Fruit fly (Drosophila melanogaster) whole organism, adult: ENCODE measurements around the gene CG15472.

ENCODE experiments used
- CG11617 ChIP-seq: fragments of 200-800 bp; sonication (Bioruptor generic); optimal IDR thresholded peaks from 2 replicates; lab custom pipeline; 2017; ENCODE audit warnings: mild to moderate bottlenecking, missing biosample characterization, missing genetic modification reagents, missing genetic modification characterization
- CG12768 ChIP-seq: fragments of 200-800 bp; sonication (Bioruptor generic); optimal IDR thresholded peaks from 2 replicates; lab custom pipeline; 2017; ENCODE audit warnings: missing biosample characterization, missing genetic modification characterization, mild to moderate bottlenecking, moderate library complexity, missing genetic modification reagents
- CG14711 ChIP-seq: fragments of 200-800 bp; sonication (Bioruptor generic); optimal IDR thresholded peaks from 2 replicates; lab custom pipeline; 2018; ENCODE audit warnings: missing biosample characterization, mild to moderate bottlenecking, missing genetic modification characterization, moderate library complexity
- CG1620 ChIP-seq: fragments of 200-800 bp; sonication (Bioruptor generic); optimal IDR thresholded peaks from 2 replicates; lab custom pipeline; 2016; ENCODE audit warnings: missing biosample characterization, missing genetic modification characterization
- CG33017 ChIP-seq: fragments of 200-800 bp; sonication (Bioruptor generic); optimal IDR thresholded peaks from 2 replicates; lab custom pipeline; 2018; ENCODE audit warnings: missing biosample characterization, mild to moderate bottlenecking, missing genetic modification characterization, moderate library complexity
- CG5204 ChIP-seq: fragments of 200-800 bp; sonication (Bioruptor generic); optimal IDR thresholded peaks from 2 replicates; lab custom pipeline; 2016; ENCODE audit warnings: missing biosample characterization, missing genetic modification characterization
- CG7045 ChIP-seq: fragments of 200-800 bp; sonication (Bioruptor generic); optimal IDR thresholded peaks from 2 replicates; lab custom pipeline; 2017; ENCODE audit warnings: missing biosample characterization, mild to moderate bottlenecking, missing genetic modification characterization
- CG7101 ChIP-seq: fragments of 200-800 bp; sonication (Bioruptor generic); optimal IDR thresholded peaks from 2 replicates; lab custom pipeline; 2018; ENCODE audit warnings: missing biosample characterization, mild to moderate bottlenecking, missing genetic modification characterization, moderate library complexity
- Clk ChIP-seq: fragments of 200-800 bp; sonication (Bioruptor generic); optimal IDR thresholded peaks from 2 replicates; lab custom pipeline; 2017; ENCODE audit warnings: missing biosample characterization, missing genetic modification characterization
- Crg-1 ChIP-seq: fragments of 200-800 bp; sonication (Bioruptor generic); optimal IDR thresholded peaks from 2 replicates; lab custom pipeline; 2016; ENCODE audit warnings: missing biosample characterization, missing genetic modification characterization
- Hr96 ChIP-seq: fragments of 200-800 bp; sonication (Bioruptor generic); optimal IDR thresholded peaks from 2 replicates; lab custom pipeline; 2016; ENCODE audit warnings: missing biosample characterization, missing genetic modification characterization
- Mnt ChIP-seq: fragments of 200-800 bp; sonication (Bioruptor generic); optimal IDR thresholded peaks from 2 replicates; lab custom pipeline; 2016; ENCODE audit warnings: missing biosample characterization, mild to moderate bottlenecking, missing genetic modification characterization
- bab1 ChIP-seq: fragments of 200-800 bp; sonication (Bioruptor generic); optimal IDR thresholded peaks from 3 replicates; lab custom pipeline; 2019; ENCODE audit warnings: missing biosample characterization, mild to moderate bottlenecking, missing genetic modification characterization, moderate library complexity
- cic ChIP-seq: fragments of 200-800 bp; sonication (Bioruptor generic); optimal IDR thresholded peaks from 2 replicates; lab custom pipeline; 2017; ENCODE audit warnings: missing biosample characterization, mild to moderate bottlenecking, missing genetic modification characterization, moderate library complexity
- cnc ChIP-seq, 2 experiments: fragments of >200 bp; optimal IDR thresholded peaks; 2 replicates each; lab custom pipeline; 2017
- kay ChIP-seq: fragments of 200-800 bp; sonication (Bioruptor generic); peaks from one replicate; lab custom pipeline; 2016; ENCODE audit warnings: missing biosample characterization, missing genetic modification characterization, borderline replicate concordance
- ovo ChIP-seq: fragments of 200-800 bp; sonication (Bioruptor generic); optimal IDR thresholded peaks from 2 replicates; lab custom pipeline; 2016; ENCODE audit warnings: missing biosample characterization, missing genetic modification characterization
- pad ChIP-seq: fragments of 200-800 bp; sonication (Bioruptor generic); optimal IDR thresholded peaks from 3 replicates; lab custom pipeline; 2017; ENCODE audit warnings: missing biosample characterization, missing genetic modification characterization, mild to moderate bottlenecking, moderate library complexity, missing genetic modification reagents
- tj ChIP-seq: fragments of 200-800 bp; sonication (Bioruptor generic); optimal IDR thresholded peaks from 3 replicates; lab custom pipeline; 2017; ENCODE audit warnings: missing biosample characterization, mild to moderate bottlenecking, missing genetic modification characterization, moderate library complexity
- toe ChIP-seq: fragments of 200-800 bp; sonication (Bioruptor generic); optimal IDR thresholded peaks from 2 replicates; lab custom pipeline; 2016; ENCODE audit warnings: missing biosample characterization, missing genetic modification characterization

CG15472 gene

DNA sequence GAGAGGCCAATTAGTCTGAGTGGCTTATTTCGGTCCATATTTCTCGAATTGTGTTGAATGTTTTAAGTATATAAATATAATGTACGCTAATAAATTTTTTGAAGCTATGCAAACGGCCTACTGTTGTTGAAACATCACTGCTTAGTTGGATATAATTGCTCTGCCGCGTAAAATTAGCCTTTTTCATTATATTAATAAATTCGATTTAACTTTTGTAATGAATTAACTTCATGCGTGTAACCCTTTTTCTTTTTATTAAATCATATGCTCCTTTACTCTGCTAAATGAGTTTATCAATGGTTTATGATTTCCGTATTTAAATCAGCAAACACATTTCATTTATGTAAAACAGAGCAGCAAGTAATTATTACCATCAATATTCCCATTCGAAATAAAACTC is at the start of gene CG15472:
CG15472 (minus strand) TSS at position 101 of the 400 bp plus-strand sequence.
- no peak for TF ChIP-seq CG33017 (tag; lab: Kevin White, UChicago)
- TF ChIP-seq ovo (GFP tag; lab: Kevin White, UChicago): no peak
- TF ChIP-seq Crg-1 (GFP tag; lab: Kevin White, UChicago): no peak
- TF ChIP-seq Hr96 (GFP tag; lab: Kevin White, UChicago): no peak
- TF ChIP-seq CG1620 (GFP tag; lab: Kevin White, UChicago): no peak

DNA sequence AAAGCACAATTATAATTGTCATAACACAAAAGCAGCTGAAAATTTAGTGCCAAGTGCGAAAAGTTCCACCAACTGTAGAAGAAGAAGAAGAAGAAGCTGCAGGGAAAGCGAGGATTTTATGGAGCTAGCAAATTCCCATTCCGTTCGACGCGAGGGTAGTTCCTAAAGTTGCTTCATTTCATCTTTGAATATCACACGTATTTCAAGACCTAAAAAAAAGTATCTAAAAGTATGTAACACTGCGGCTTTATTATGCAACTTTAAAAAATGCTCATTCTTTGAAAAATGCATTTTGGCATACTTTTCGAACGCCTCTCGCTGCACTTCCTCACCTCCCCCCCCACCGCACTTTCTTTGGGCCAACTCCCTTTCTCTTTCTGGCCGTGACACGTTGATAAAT is 37.9 kb upstream of the CG15472 start:
- TF ChIP-seq cic (GFP tag; lab: Kevin White, UChicago): no peak
- no peak for TF ChIP-seq CG14711
- no peak for TF ChIP-seq ovo (GFP tag; lab: Kevin White, UChicago)
- no peak for TF ChIP-seq kay (GFP tag; lab: Kevin White, UChicago)
- TF ChIP-seq CG12768 (GFP tag; lab: Kevin White, UChicago): no peak
- TF ChIP-seq CG7045 (GFP tag; lab: Kevin White, UChicago): no peak
- TF ChIP-seq tj (GFP tag; lab: Kevin White, UChicago): no peak
- no peak for TF ChIP-seq CG33017 (tag; lab: Kevin White, UChicago)
- TF ChIP-seq cnc (optimal IDR thresholded peaks at IDR 0.05; lab: Kevin White, UChicago): no peak

DNA sequence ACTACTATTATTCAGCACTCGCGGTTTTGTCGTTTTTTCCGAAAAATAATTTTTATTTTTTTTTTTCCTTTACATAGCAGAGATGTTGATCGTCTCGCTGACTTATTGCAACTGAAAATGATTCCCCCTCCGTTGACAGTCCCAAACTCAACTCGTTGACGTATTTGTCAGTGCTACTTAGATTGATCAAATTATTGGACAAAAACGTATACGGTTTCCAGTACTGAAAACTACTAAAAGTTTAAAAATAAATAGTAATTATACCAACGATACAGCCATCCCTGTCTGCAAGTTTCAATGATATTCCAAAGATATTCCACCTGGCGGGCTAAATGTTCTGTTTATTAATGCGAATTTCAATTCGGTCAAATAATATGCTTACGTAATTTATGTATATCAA is 34.8 kb upstream of the CG15472 start, which contains the start of gene CG2861:
CG2861 (minus strand) TSS at position 101 of the 400 bp plus-strand sequence.
- TF ChIP-seq CG14711 (no peak), CG7101 (tag; lab: Kevin White, UChicago) (no peak)

DNA sequence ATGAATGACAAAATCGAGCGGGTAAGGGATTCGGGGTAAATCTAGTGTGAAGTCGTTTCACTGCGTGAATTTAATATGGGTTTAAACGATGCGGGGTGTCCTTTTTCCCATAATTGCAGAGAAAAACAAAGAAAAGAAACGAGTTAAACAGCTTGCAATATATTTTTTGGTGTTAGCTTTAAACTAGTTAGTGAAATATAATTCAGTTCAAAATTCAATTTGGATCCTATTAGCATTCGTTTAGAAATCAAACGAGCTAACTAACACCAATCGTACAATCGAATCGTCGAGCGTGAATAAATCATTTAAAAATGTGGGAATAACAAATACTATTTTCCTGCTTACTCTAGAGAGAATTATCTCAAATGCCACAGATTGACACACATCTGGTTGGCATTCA is 13.8 kb upstream of the CG15472 start, which contains the start of gene CG6978:
CG6978 (plus strand) TSS at position 301 of the 400 bp plus-strand sequence.
- TF ChIP-seq CG1620 (GFP tag; lab: Kevin White, UChicago): no peak
- no peak for TF ChIP-seq cnc (optimal IDR thresholded peaks at IDR 0.05; lab: Kevin White, UChicago)

DNA sequence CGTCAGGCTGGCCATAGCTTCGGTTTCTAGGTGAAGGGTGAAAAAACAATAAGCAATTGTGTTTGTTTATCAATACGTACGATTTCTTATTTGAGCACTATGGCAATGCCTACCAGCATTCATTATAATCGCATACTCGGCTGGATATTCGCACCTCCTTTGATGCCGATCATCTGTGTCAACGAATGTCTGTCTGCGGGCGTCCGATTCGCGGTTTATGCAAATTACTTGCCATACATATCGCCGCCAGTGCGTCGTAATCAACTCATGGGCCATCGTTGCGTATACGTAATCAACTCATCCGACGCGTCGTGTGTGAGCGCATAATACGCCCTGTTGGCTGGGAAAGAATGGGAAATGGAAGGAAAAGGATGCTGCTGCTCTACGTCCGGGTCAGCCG is 12.8 kb upstream of the CG15472 start, which contains the start of gene CG15471:
CG15471 (minus strand) TSS at position 101 of the 400 bp plus-strand sequence.
- TF ChIP-seq Hr96 (GFP tag; lab: Kevin White, UChicago): no peak
- TF ChIP-seq CG33017 (tag; lab: Kevin White, UChicago): no peak
- TF ChIP-seq CG14711: no peak
- TF ChIP-seq cnc (optimal IDR thresholded peaks at IDR 0.05; lab: Kevin White, UChicago): no peak
- no peak for TF ChIP-seq CG7101 (tag; lab: Kevin White, UChicago)
- no peak for TF ChIP-seq pad (GFP tag; lab: Kevin White, UChicago)
- TF ChIP-seq Clk (GFP tag; lab: Kevin White, UChicago): no peak

DNA sequence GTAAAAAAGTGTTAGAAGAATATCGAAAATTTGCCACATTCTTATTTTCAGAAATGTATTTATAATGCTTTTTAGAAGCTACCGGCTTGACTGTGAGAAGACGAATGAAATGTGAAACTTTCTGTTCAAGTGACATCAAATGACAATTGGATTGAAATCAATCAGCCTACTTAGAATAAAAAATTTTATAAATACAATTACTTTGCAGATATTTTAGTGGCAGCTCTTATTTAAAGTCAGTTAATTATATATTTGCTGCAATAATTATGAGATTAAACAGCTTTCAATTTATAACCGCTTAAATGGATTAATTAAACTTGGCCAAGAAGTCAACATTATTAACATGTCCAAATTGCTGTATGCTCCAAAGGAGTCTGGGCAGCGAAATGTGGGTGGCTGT is 7.3 kb upstream of the CG15472 start, which contains the start of gene CG2871:
CG2871 (minus strand) TSS at position 101 of the 400 bp plus-strand sequence.
- TF ChIP-seq Crg-1 (GFP tag; lab: Kevin White, UChicago) (no peak), Clk (GFP tag; lab: Kevin White, UChicago) (no peak), cnc (optimal IDR thresholded peaks at IDR 0.05; lab: Kevin White, UChicago) (no peak), kay (GFP tag; lab: Kevin White, UChicago) (no peak), CG1620 (GFP tag; lab: Kevin White, UChicago) (no peak), CG5204 (GFP tag; lab: Kevin White, UChicago) (no peak), Mnt (no peak), Hr96 (GFP tag; lab: Kevin White, UChicago) (no peak), toe (no peak)

DNA sequence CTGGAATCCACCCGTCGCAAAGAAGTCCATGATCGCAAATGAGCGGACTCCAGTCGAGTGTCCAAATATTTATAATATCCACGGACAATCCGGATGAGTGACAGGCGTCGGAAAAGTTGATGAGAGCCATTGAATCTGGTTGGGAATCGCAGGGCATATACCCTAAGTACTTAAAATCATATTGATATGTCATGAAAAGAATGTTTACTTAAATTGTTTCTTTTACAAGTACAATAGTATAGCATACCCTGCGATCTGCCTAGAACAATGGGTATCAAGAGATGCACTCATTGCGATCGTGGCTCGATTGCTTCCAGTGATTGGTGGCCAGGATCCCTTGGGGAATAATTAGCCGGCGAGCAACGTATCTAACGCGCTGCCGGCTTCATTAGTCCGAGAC is 1.6 kb upstream of the CG15472 start, which contains the start of gene Klf15:
Klf15 (minus strand) TSS at position 101 of the 400 bp plus-strand sequence.
- TF ChIP-seq Mnt (no peak), CG33017 (tag; lab: Kevin White, UChicago) (no peak), Hr96 (GFP tag; lab: Kevin White, UChicago) (no peak), bab1 (GFP tag; lab: Kevin White, UChicago) (no peak), CG1620 (GFP tag; lab: Kevin White, UChicago) (no peak), cic (GFP tag; lab: Kevin White, UChicago) (no peak), CG11617 (GFP tag; lab: Kevin White, UChicago) (no peak), CG5204 (GFP tag; lab: Kevin White, UChicago) (no peak), CG7045 (GFP tag; lab: Kevin White, UChicago) (no peak)

DNA sequence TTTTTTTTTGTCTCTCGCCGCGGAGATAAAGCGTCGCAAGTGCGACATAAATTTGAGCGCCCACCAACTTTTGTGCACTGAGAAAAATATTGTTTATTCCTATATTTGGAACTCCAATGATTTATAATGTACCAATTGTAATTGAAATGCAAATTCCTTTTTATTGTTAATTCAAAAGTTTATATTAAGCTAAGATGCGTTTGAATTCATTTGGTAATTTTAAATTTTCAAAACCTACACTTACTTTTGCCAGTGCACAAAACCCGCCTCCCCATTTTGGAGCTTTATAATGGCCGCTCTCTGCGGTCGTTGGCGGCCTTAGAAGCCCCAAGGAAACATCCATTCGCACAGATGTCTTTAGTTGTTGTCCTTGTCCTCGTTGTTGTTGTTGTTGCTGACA is 7.7 kb downstream of the CG15472 start:
- no peak for TF ChIP-seq Hr96 (GFP tag; lab: Kevin White, UChicago)
- no peak for TF ChIP-seq CG33017 (tag; lab: Kevin White, UChicago)
- no peak for TF ChIP-seq CG1620 (GFP tag; lab: Kevin White, UChicago)
- TF ChIP-seq pad (GFP tag; lab: Kevin White, UChicago): no peak
- TF ChIP-seq CG14711: no peak
- TF ChIP-seq tj (GFP tag; lab: Kevin White, UChicago): no peak
